Fruit fly (Drosophila melanogaster): Measurements from ENCODE around the gene flr.

Gene flr

dm6 chr3L:13410999-13411398 lies 1.6 kb upstream of the flr start:
- TF ChIP-seq CG17801 (GFP tag; optimal IDR thresholded peaks at IDR 0.05; ENCODE audit: partially characterized antibody), result no peak

- no peak for TF ChIP-seq CG17801 (GFP tag; optimal IDR thresholded peaks at IDR 0.05; ENCODE audit: partially characterized antibody)
These were observed 212 bp downstream of the flr start for dm6 chr3L:13412886-13413224.

- TF ChIP-seq CG17801 (GFP tag; optimal IDR thresholded peaks at IDR 0.05; ENCODE audit: partially characterized antibody), result no peak
These were observed 7.6 kb downstream of the flr start for dm6 chr3L:13420212-13420611.

- no peak for TF ChIP-seq CG17801 (GFP tag; optimal IDR thresholded peaks at IDR 0.05; ENCODE audit: partially characterized antibody)
These were observed 9.7 kb downstream of the flr start, which contains the start of gene CG32121 for dm6 chr3L:13422286-13422787. Gene CG32121, minus strand, starts transcription at chr3L:13422336.

- TF ChIP-seq CG17801 (GFP tag; optimal IDR thresholded peaks at IDR 0.05; ENCODE audit: partially characterized antibody), result no peak
These were observed 11.4 kb downstream of the flr start, which contains the start of gene CG33263 for dm6 chr3L:13424068-13424467. Gene CG33263, minus strand, starts transcription at chr3L:13424168.

- no peak for TF ChIP-seq CG17801 (GFP tag; optimal IDR thresholded peaks at IDR 0.05; ENCODE audit: partially characterized antibody)
These were observed 12.9 kb downstream of the flr start, which contains the start of gene CG14106 for dm6 chr3L:13425571-13425970. Gene CG14106, minus strand, starts transcription at chr3L:13425671.

- no peak for TF ChIP-seq CG17801 (GFP tag; optimal IDR thresholded peaks at IDR 0.05; ENCODE audit: partially characterized antibody)
These were observed 13.9 kb downstream of the flr start, which contains the start of gene CG14105 for dm6 chr3L:13426573-13426972. Gene CG14105, minus strand, starts transcription at chr3L:13426673.

dm6 chr3L:13430171-13430570 lies 17.5 kb downstream of the flr start:
- no peak for TF ChIP-seq CG17801 (GFP tag; optimal IDR thresholded peaks at IDR 0.05; ENCODE audit: partially characterized antibody)

- TF ChIP-seq CG17801 (GFP tag; optimal IDR thresholded peaks at IDR 0.05; ENCODE audit: partially characterized antibody), result no peak
These were observed 20.1 kb downstream of the flr start for dm6 chr3L:13432791-13433190.

- TF ChIP-seq CG17801 (GFP tag; optimal IDR thresholded peaks at IDR 0.05; ENCODE audit: partially characterized antibody), result no peak
These were observed 20.9 kb downstream of the flr start for dm6 chr3L:13433522-13433921.

dm6 chr3L:13435170-13435727 lies 22.6 kb downstream of the flr start, which contains the start of gene CG10713:
Gene CG10713, minus strand, starts transcription at chr3L:13435229.
- TF ChIP-seq CG17801 (GFP tag; optimal IDR thresholded peaks at IDR 0.05; ENCODE audit: partially characterized antibody), result no peak

- no peak for TF ChIP-seq CG17801 (GFP tag; optimal IDR thresholded peaks at IDR 0.05; ENCODE audit: partially characterized antibody)
These were observed 24.4 kb downstream of the flr start, which contains the start of gene CG10154 for dm6 chr3L:13437036-13437435. Gene CG10154, minus strand, starts transcription at chr3L:13437136.

dm6 chr3L:13437654-13438053 lies 25.0 kb downstream of the flr start, which contains the start of gene CG10725:
Gene CG10725, plus strand, starts transcription at chr3L:13437954.
- TF ChIP-seq CG17801 (GFP tag; optimal IDR thresholded peaks at IDR 0.05; ENCODE audit: partially characterized antibody), result no peak

dm6 chr3L:13440370-13440960 lies 27.8 kb downstream of the flr start, which contains the start of the genes CG10140 and CG14109:
Gene CG10140, minus strand, starts transcription at chr3L:13440470.
Gene CG14109, plus strand, starts transcription at chr3L:13440910.
- no peak for TF ChIP-seq CG17801 (GFP tag; optimal IDR thresholded peaks at IDR 0.05; ENCODE audit: partially characterized antibody)

- peak; percentile 93 for TF ChIP-seq CG17801 (GFP tag; optimal IDR thresholded peaks at IDR 0.05; ENCODE audit: partially characterized antibody)
These were observed 29.8 kb downstream of the flr start, which contains the start of gene cmb for dm6 chr3L:13442400-13442799. Gene cmb, plus strand, starts transcription at chr3L:13442594.

- TF ChIP-seq CG17801 (GFP tag; optimal IDR thresholded peaks at IDR 0.05; ENCODE audit: partially characterized antibody), result peak; percentile 69
These were observed 37.6 kb downstream of the flr start, which contains the start of the genes JMJD7 and CG10738 for dm6 chr3L:13450177-13450793. Gene JMJD7, minus strand, starts transcription at chr3L:13450283. Gene CG10738, plus strand, starts transcription at chr3L:13450770.

Measured in ovary, adult (tissue).